Fruit fly (Drosophila melanogaster): ENCODE data around the gene CG18628.
A peak's percentile ranks its signal among the peaks of the same experiment; 100 is the strongest.

Gene CG18628

DNA sequence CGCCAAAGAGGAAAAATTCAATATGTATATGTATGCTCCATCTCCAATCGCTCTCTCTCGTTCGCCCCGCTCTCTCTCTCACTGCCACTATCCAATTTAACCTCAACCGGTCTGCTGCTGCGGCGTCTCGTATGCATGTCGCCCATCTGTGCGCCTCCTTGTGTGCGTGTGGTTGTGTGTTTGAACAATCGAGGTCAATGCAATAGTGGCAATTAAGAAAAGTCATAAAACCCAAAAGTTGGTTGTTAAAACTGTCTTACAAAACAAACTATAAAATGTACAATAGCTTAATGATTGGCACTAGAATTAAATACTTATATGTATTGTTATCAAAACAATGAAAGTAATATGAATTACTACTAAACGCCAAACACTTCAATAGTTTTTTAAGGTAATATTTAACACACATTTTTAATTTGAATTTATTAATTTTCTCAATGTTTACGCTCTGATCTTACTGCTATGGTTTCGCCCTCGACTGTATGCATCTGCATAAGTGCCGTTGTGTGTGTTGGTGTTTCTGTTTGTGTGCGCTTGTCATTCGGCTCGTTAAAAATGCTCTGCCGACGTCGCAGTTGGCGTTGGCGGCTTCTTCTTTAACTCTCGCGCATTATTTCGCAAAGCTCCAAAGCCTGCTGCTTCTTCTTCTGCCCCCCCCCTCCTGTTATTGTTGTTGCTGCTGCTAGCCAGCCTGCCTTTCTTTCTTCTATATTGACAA, 26.1 kb downstream of the CG18628 start (continued):
- peak; percentile 96 for TF ChIP-seq cyc (GFP tag; optimal IDR thresholded peaks at IDR 0.05)
- TF ChIP-seq CG32006 (GFP tag; optimal IDR thresholded peaks at IDR 0.05) = peak; percentile 99
- TF ChIP-seq fd85E (GFP tag; optimal IDR thresholded peaks at IDR 0.05) = peak; percentile 92
- peak; percentile 97 for TF ChIP-seq Eip93F (GFP tag; optimal IDR thresholded peaks at IDR 0.05)
- TF ChIP-seq CG6808 (GFP tag; optimal IDR thresholded peaks at IDR 0.05) = peak; percentile 99
- TF ChIP-seq CG16779 (tag; optimal IDR thresholded peaks at IDR 0.05) = peak; percentile 98
- TF ChIP-seq vri (GFP tag; optimal IDR thresholded peaks at IDR 0.05) = peak; percentile 95
- TF ChIP-seq eg (GFP tag; IDR thresholded peaks at IDR 0.05) = peak; percentile 96
- TF ChIP-seq CG1621 (tag; optimal IDR thresholded peaks at IDR 0.05) = peak; percentile 96
- peak; percentile 93 for TF ChIP-seq Sox102F (GFP tag; optimal IDR thresholded peaks at IDR 0.05)
- peak; percentile 98 for TF ChIP-seq Lpt (GFP tag; optimal IDR thresholded peaks at IDR 0.05)
- peak; percentile 98 for TF ChIP-seq lz (GFP tag; optimal IDR thresholded peaks at IDR 0.05)
- TF ChIP-seq esn (GFP tag; optimal IDR thresholded peaks at IDR 0.05) = peak; percentile 99
- TF ChIP-seq Hr39 (GFP tag; optimal IDR thresholded peaks at IDR 0.05) = peak; percentile 92
- peak; percentile 99 for TF ChIP-seq svp (GFP tag)
- peak; percentile 98 for TF ChIP-seq Eip75B (GFP tag; optimal IDR thresholded peaks at IDR 0.05)
- TF ChIP-seq CG10669 (GFP tag; optimal IDR thresholded peaks at IDR 0.05) = peak; percentile 98
- peak; percentile 93 for TF ChIP-seq dac (GFP tag; optimal IDR thresholded peaks at IDR 0.05)
- peak; percentile 94 for TF ChIP-seq Gug (GFP tag; IDR thresholded peaks at IDR 0.05)
- TF ChIP-seq CG9139 (GFP tag; optimal IDR thresholded peaks at IDR 0.05) = peak; percentile 98
- TF ChIP-seq Met (GFP tag; optimal IDR thresholded peaks at IDR 0.05) = peak; percentile 98
- peak; percentile 98 for TF ChIP-seq CG8319 (GFP tag; optimal IDR thresholded peaks at IDR 0.05)
- peak; percentile 99 for TF ChIP-seq CG6792 (GFP tag; optimal IDR thresholded peaks at IDR 0.05)
- TF ChIP-seq CG11762 (GFP tag; optimal IDR thresholded peaks at IDR 0.05; ENCODE audit: insufficient read depth) = peak; percentile 98

DNA sequence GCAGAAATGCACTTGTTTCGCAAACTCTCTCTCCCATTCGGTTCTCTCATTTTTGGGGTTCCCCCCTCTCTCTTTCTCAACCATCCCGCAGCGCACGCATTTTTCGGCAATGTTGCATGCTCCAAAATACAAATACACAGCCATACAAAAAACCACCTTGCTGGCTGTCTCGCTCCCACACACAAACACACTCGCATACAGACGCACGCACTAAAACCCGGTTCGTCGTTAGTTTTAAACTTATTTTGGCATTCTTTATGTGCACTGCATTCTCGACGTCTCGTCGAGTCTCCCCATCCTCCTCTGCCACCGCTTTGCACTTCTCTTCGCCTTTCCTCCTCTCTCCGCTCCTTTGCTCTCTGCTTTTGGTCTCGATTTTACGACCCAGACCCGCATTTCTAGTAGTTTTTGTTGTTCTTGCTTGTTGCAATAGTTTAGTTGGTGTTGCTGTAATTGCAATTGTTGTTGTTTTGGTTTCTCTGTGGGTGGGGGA, 27.0 kb downstream of the CG18628 start:
- TF ChIP-seq Hr4 (GFP tag; optimal IDR thresholded peaks at IDR 0.05) (no peak), Lpt (GFP tag; optimal IDR thresholded peaks at IDR 0.05) (no peak), Sox102F (GFP tag; optimal IDR thresholded peaks at IDR 0.05) (no peak), Ets96B (tag; optimal IDR thresholded peaks at IDR 0.05) (no peak), eg (GFP tag; IDR thresholded peaks at IDR 0.05) (peak; percentile 50; the same call in 1 of the 3 replicates)

DNA sequence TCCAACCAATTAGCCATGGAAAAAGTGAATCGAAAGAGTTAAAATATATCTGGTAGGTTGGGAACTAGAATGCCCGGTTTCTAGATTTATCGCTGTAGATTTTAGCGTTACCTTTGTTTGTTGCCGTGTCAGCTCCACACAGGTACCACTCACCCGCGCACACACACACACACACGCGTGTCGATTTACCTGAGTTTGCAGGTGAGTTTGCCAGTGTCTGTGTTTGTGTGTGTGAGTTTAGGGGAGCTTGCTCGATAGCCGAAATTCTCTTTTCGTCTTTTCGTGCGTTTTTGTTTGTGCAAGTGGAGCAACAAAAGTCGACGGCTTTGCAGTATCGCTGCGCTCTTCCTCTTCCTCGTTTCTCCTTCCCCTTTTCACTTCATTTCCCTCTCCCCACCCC, 27.8 kb downstream of the CG18628 start:
- TF ChIP-seq vri (GFP tag; optimal IDR thresholded peaks at IDR 0.05) (peak; percentile 31), CG8632 (GFP tag; optimal IDR thresholded peaks at IDR 0.05) (no peak), CG1621 (tag; optimal IDR thresholded peaks at IDR 0.05) (no peak), fkh (GFP tag; optimal IDR thresholded peaks at IDR 0.05) (peak; percentile 4)

DNA sequence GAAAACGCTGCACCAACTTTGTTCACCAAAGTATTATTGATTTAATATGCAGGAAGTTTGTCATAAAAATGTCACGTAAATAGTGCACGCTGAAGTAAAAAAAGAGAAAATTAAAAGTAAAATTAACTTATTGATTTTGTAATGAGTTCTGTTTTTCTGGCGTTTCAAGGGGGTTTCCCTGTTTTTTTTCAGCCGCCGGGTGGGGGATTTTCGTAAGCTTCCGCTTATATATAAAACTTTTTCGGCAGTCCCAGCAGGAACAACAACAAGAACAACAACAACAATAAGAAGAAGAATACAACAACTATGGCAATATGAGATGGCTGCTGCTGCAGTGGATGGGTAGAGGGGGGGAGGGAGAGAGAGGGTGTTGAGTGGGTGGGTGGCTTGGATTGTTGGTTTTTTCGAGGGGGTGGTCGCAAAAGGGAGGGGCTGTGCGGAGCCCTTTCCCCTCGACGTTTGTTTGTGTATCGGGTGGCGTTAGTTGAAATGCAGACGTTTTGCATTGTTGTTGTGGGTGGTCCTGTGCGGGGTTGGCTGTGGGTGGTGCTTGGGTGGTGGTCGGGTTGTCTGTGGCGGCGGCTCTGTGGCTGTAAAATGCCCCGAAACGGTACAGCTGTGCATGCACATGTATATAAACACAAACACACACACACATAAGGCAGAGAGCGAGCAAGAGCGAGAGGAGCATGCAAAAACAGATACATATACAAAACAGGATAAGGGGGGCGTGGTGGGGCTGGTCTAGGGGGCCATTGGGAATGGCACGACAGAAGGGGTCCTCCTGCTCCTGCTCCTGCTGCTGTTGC, 30.3 kb downstream of the CG18628 start:
- TF ChIP-seq Blimp-1 (GFP tag; optimal IDR thresholded peaks at IDR 0.05) (no peak), fd85E (GFP tag; optimal IDR thresholded peaks at IDR 0.05) (no peak), CG8632 (GFP tag; optimal IDR thresholded peaks at IDR 0.05) (no peak), eg (GFP tag; IDR thresholded peaks at IDR 0.05) (no peak), OdsH (GFP tag; optimal IDR thresholded peaks at IDR 0.05) (no peak), achi (GFP tag; optimal IDR thresholded peaks at IDR 0.05) (no peak), Sox15 (GFP tag; optimal IDR thresholded peaks at IDR 0.05) (no peak), CG10669 (GFP tag; optimal IDR thresholded peaks at IDR 0.05) (no peak), Met (GFP tag; optimal IDR thresholded peaks at IDR 0.05) (no peak), CG31627 (GFP tag; optimal IDR thresholded peaks at IDR 0.05) (no peak), CG6792 (GFP tag; optimal IDR thresholded peaks at IDR 0.05) (no peak), Sox102F (GFP tag; optimal IDR thresholded peaks at IDR 0.05) (no peak), CG6808 (GFP tag; optimal IDR thresholded peaks at IDR 0.05) (no peak), Sox14 (GFP tag; optimal IDR thresholded peaks at IDR 0.05) (no peak), CG7368 (GFP tag; optimal IDR thresholded peaks at IDR 0.05) (no peak), salr (GFP tag; optimal IDR thresholded peaks at IDR 0.05) (no peak), CG1621 (tag; optimal IDR thresholded peaks at IDR 0.05) (no peak), lz (GFP tag; optimal IDR thresholded peaks at IDR 0.05) (no peak), CG8319 (GFP tag; optimal IDR thresholded peaks at IDR 0.05) (no peak), CG34406 (GFP tag; optimal IDR thresholded peaks at IDR 0.05) (no peak)
